Worm (Caenorhabditis elegans): Measurements from ENCODE around the gene Y71H2AM.12.
A peak's percentile ranks its signal among the peaks of the same experiment; 100 is the strongest.

Y71H2AM.12 gene

DNA sequence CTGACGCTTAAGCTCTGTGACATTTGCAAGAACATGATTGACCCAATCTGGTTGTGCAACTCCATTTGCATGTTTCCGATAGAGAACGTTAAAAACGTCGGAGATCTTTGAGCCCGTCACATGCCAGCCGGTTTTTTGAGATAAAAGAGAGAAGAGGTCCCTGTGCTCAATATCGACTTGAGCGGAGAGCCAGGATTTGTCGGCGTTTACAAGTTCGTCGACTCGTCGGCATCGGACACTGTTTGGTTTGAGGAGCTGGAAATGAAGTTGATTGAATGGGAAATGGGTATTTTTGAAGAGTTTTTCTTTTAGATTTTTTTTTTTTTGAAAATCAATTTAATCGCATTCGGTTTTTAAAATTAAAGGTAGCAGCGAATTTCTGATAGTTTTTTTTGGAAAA is 24.2 kb upstream of the Y71H2AM.12 start:
- TF ChIP-seq klf-2 (GFP tag; conservative IDR thresholded peaks at IDR 0.05) (no peak), ref-1 (GFP tag; conservative IDR thresholded peaks at IDR 0.05) (no peak), T22C8.4 (GFP tag; IDR thresholded peaks at IDR 0.05) (no peak), ztf-29 (GFP tag; IDR thresholded peaks at IDR 0.05) (no peak), flt-1 (GFP tag; IDR thresholded peaks at IDR 0.05) (no peak), ztf-23 (GFP tag; IDR thresholded peaks at IDR 0.05) (no peak), cog-1 (tag; optimal IDR thresholded peaks at IDR 0.05) (no peak), tab-1 (GFP tag; IDR thresholded peaks at IDR 0.05) (no peak)

- TF ChIP-seq flt-1 (GFP tag; IDR thresholded peaks at IDR 0.05) (no peak), tab-1 (GFP tag; IDR thresholded peaks at IDR 0.05) (no peak), ztf-29 (GFP tag; IDR thresholded peaks at IDR 0.05) (no peak), klf-2 (GFP tag; conservative IDR thresholded peaks at IDR 0.05) (no peak), ztf-23 (GFP tag; IDR thresholded peaks at IDR 0.05) (no peak), T22C8.4 (GFP tag; IDR thresholded peaks at IDR 0.05) (no peak), med-1 (GFP tag; optimal IDR thresholded peaks at IDR 0.05; ENCODE audit: insufficient read depth) (no peak), ref-1 (GFP tag; conservative IDR thresholded peaks at IDR 0.05) (no peak), cog-1 (tag; optimal IDR thresholded peaks at IDR 0.05) (no peak)
These were observed 23.6 kb upstream of the Y71H2AM.12 start for ce11 chrIII:2757478-2757877.

DNA sequence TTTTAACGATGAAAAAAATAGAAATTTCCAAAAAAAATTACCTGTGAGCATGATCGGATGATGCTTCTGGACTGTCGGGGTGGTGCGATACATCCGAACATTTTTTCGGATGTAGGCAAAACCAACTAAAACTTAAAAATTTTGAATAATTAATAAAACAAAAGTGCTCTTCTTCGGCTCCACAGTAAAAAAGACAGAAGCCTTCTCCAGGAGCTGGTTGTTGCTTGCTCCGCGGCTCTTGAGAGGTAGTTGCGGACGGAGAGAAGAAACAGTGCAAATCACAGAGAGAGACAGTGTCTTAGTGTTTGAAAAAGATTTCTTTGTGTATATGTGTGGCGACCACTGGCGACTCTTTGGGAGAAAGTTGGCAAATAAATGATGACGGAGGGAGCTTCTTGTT is 22.4 kb upstream of the Y71H2AM.12 start, which contains the start of gene gldi-9:
Gene gldi-9, minus strand, starts transcription at position 101 of the 400 bp plus-strand sequence.
- no peak for TF ChIP-seq ztf-29 (GFP tag; IDR thresholded peaks at IDR 0.05)
- 0 out of 2 replicates have a peak, but pooled peaks have one; percentile 35 for TF ChIP-seq flt-1 (GFP tag; IDR thresholded peaks at IDR 0.05)

ce11 chrIII:2746553-2746952 is 12.7 kb upstream of the Y71H2AM.12 start, which contains the start of gene Y71H2AM.14:
Y71H2AM.14 (minus strand) TSS chrIII:2746653.
- TF ChIP-seq tab-1 (GFP tag; IDR thresholded peaks at IDR 0.05) (no peak), med-1 (GFP tag; optimal IDR thresholded peaks at IDR 0.05; ENCODE audit: insufficient read depth) (no peak), ztf-23 (GFP tag; IDR thresholded peaks at IDR 0.05) (no peak), ztf-29 (GFP tag; IDR thresholded peaks at IDR 0.05) (no peak), ref-1 (GFP tag; conservative IDR thresholded peaks at IDR 0.05) (no peak), flt-1 (GFP tag; IDR thresholded peaks at IDR 0.05) (no peak), T22C8.4 (GFP tag; IDR thresholded peaks at IDR 0.05) (no peak), klf-2 (GFP tag; conservative IDR thresholded peaks at IDR 0.05) (no peak), cog-1 (tag; optimal IDR thresholded peaks at IDR 0.05) (no peak)

DNA sequence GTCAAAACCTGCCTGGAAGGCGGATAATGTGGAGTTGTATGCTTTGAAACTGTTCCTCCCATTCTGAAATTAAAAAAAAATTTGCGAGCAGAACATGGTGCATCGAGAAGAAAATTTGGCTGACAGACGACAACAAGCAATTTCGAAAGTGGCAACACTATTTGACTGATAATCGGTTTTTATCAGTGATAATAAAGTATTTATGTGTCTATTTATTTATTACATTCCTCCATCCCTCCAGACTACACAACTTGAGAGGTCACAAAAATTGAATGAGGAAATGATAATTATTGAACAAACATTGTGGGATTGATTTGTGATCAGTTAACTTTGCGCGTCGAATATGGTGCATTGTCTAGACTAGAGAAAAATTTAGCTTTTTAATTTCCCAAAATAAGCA is 5.6 kb upstream of the Y71H2AM.12 start, which contains the start of gene cest-25:
Gene cest-25, minus strand, starts transcription at position 63 of the 400 bp plus-strand sequence.
- TF ChIP-seq tab-1 (GFP tag; IDR thresholded peaks at IDR 0.05) (no peak), ztf-23 (GFP tag; IDR thresholded peaks at IDR 0.05) (no peak), flt-1 (GFP tag; IDR thresholded peaks at IDR 0.05) (no peak), ztf-29 (GFP tag; IDR thresholded peaks at IDR 0.05) (no peak), klf-2 (GFP tag; conservative IDR thresholded peaks at IDR 0.05) (no peak), ref-1 (GFP tag; conservative IDR thresholded peaks at IDR 0.05) (no peak), T22C8.4 (GFP tag; IDR thresholded peaks at IDR 0.05) (no peak), med-1 (GFP tag; optimal IDR thresholded peaks at IDR 0.05; ENCODE audit: insufficient read depth) (no peak), cog-1 (tag; optimal IDR thresholded peaks at IDR 0.05) (no peak)

ce11 chrIII:2725221-2726203 is 8.4 kb downstream of the Y71H2AM.12 start, which contains the start of gene cosa-1:
cosa-1 (plus strand) TSS chrIII:2726116.
- no peak for TF ChIP-seq T22C8.4 (GFP tag; IDR thresholded peaks at IDR 0.05)
- no peak for TF ChIP-seq cog-1 (tag; optimal IDR thresholded peaks at IDR 0.05)
- TF ChIP-seq flt-1 (GFP tag; IDR thresholded peaks at IDR 0.05), result no peak
- TF ChIP-seq tab-1 (GFP tag; IDR thresholded peaks at IDR 0.05), result no peak
- no peak for TF ChIP-seq med-1 (GFP tag; optimal IDR thresholded peaks at IDR 0.05; ENCODE audit: insufficient read depth)
- TF ChIP-seq ztf-29 (GFP tag; IDR thresholded peaks at IDR 0.05), result no peak
- no peak for TF ChIP-seq ref-1 (GFP tag; conservative IDR thresholded peaks at IDR 0.05)
- no peak for TF ChIP-seq ztf-23 (GFP tag; IDR thresholded peaks at IDR 0.05)
- no peak for TF ChIP-seq klf-2 (GFP tag; conservative IDR thresholded peaks at IDR 0.05)

DNA sequence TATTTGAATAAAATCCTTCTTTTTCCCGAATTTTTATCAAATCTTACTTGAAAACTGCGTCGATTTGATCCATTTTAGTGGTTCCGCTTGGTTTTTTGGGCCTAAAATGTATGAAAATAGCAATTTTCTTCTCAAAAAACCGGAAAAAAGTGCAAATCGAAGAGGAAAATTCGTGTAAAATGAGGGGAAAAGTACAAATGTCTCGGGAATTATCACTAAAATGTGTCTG is 9.0 kb downstream of the Y71H2AM.12 start, which contains the start of gene Y71H2AM.11:
Gene Y71H2AM.11, minus strand, starts transcription at position 101 of the 229 bp plus-strand sequence.
- no peak for TF ChIP-seq flt-1 (GFP tag; IDR thresholded peaks at IDR 0.05)
- no peak for TF ChIP-seq T22C8.4 (GFP tag; IDR thresholded peaks at IDR 0.05)
- TF ChIP-seq ztf-23 (GFP tag; IDR thresholded peaks at IDR 0.05), result no peak
- TF ChIP-seq cog-1 (tag; optimal IDR thresholded peaks at IDR 0.05), result no peak

ce11 chrIII:2716514-2716913 is 17.4 kb downstream of the Y71H2AM.12 start, which contains the start of gene tmem-132:
tmem-132 (minus strand) TSS chrIII:2716614.
- TF ChIP-seq T22C8.4 (GFP tag; IDR thresholded peaks at IDR 0.05) (no peak), ref-1 (GFP tag; conservative IDR thresholded peaks at IDR 0.05) (no peak), ztf-23 (GFP tag; IDR thresholded peaks at IDR 0.05) (no peak), cog-1 (tag; optimal IDR thresholded peaks at IDR 0.05) (no peak), tab-1 (GFP tag; IDR thresholded peaks at IDR 0.05) (no peak), ztf-29 (GFP tag; IDR thresholded peaks at IDR 0.05) (no peak), flt-1 (GFP tag; IDR thresholded peaks at IDR 0.05) (no peak), klf-2 (GFP tag; conservative IDR thresholded peaks at IDR 0.05) (no peak), med-1 (GFP tag; optimal IDR thresholded peaks at IDR 0.05; ENCODE audit: insufficient read depth) (no peak)

- TF ChIP-seq ztf-29 (GFP tag; IDR thresholded peaks at IDR 0.05) (no peak), ztf-23 (GFP tag; IDR thresholded peaks at IDR 0.05) (0 out of 2 replicates have a peak, but pooled peaks have one; percentile 31)
These were observed 22.4 kb downstream of the Y71H2AM.12 start for ce11 chrIII:2711527-2711926.

- no peak for TF ChIP-seq T22C8.4 (GFP tag; IDR thresholded peaks at IDR 0.05)
- no peak for TF ChIP-seq med-1 (GFP tag; optimal IDR thresholded peaks at IDR 0.05; ENCODE audit: insufficient read depth)
- no peak for TF ChIP-seq klf-2 (GFP tag; conservative IDR thresholded peaks at IDR 0.05)
- no peak for TF ChIP-seq ztf-29 (GFP tag; IDR thresholded peaks at IDR 0.05)
- TF ChIP-seq flt-1 (GFP tag; IDR thresholded peaks at IDR 0.05), result no peak
- TF ChIP-seq ref-1 (GFP tag; conservative IDR thresholded peaks at IDR 0.05), result no peak
- no peak for TF ChIP-seq tab-1 (GFP tag; IDR thresholded peaks at IDR 0.05)
- no peak for TF ChIP-seq ztf-23 (GFP tag; IDR thresholded peaks at IDR 0.05)
- TF ChIP-seq cog-1 (tag; optimal IDR thresholded peaks at IDR 0.05), result no peak
These were observed 23.7 kb downstream of the Y71H2AM.12 start for ce11 chrIII:2710211-2710610.
